Worm (Caenorhabditis elegans) whole organism, L2 larva: ENCODE results near the gene K01D12.5.
"Not testable (repeated sequence)": the region's sequence is repeated elsewhere in the genome, so short reads cannot be mapped to it uniquely, and the experiment has no call there.

ENCODE experiments used
- C34F6.9 ChIP-seq: fragments of 150-350 bp; optimal IDR thresholded peaks from 2 replicates; lab custom pipeline; 2014; ENCODE audit warnings: missing biosample characterization, missing genetic modification characterization
- Y55F3AM.14 ChIP-seq: fragments of 200-800 bp; sonication (Bioruptor generic); optimal IDR thresholded peaks from 2 replicates; lab custom pipeline; 2018; ENCODE audit warnings: mild to moderate bottlenecking, missing genetic modification characterization, missing compliant biosample characterization
- alr-1 ChIP-seq: fragments of 150-350 bp; optimal IDR thresholded peaks from 2 replicates; lab custom pipeline; 2014; ENCODE audit warnings: missing biosample characterization, missing genetic modification characterization
- aly-2 ChIP-seq: fragments of 150-350 bp; optimal IDR thresholded peaks from 2 replicates; lab custom pipeline; 2014; ENCODE audit warnings: missing biosample characterization, missing genetic modification characterization
- ama-1 ChIP-seq: fragments of 150-350 bp; optimal IDR thresholded peaks from 2 replicates; lab custom pipeline; 2018; ENCODE audit warnings: inconsistent platforms
- blmp-1 ChIP-seq: sonication (generic microtip); optimal IDR thresholded peaks from 2 replicates; lab custom pipeline; 2017; ENCODE audit warnings: missing genetic modification characterization, mild to moderate bottlenecking, missing compliant biosample characterization, antibody characterized with exemption, moderate library complexity; ENCODE audit not compliant: insufficient read depth
- ceh-16 ChIP-seq: fragments of 150-350 bp; optimal IDR thresholded peaks from 2 replicates; lab custom pipeline; 2014; ENCODE audit warnings: missing biosample characterization, missing genetic modification characterization
- ceh-82 ChIP-seq: fragments of 150-350 bp; optimal IDR thresholded peaks from 2 replicates; lab custom pipeline; 2014; ENCODE audit warnings: missing biosample characterization, missing genetic modification characterization
- crh-2 ChIP-seq: sonication (generic microtip); optimal IDR thresholded peaks from 2 replicates; lab custom pipeline; 2017; ENCODE audit warnings: missing biosample characterization, missing genetic modification characterization
- egl-27 ChIP-seq: sonication (generic microtip); optimal IDR thresholded peaks from 3 replicates; lab custom pipeline; 2017; ENCODE audit warnings: missing biosample characterization, missing genetic modification reagents, missing genetic modification characterization
- elt-3 ChIP-seq: sonication (generic microtip); optimal IDR thresholded peaks from 2 replicates; lab custom pipeline; 2017; ENCODE audit warnings: missing biosample characterization, missing genetic modification characterization
- gmeb-1 ChIP-seq: fragments of 150-350 bp; optimal IDR thresholded peaks from 2 replicates; lab custom pipeline; 2014; ENCODE audit warnings: missing biosample characterization, missing genetic modification characterization
- lin-39 ChIP-seq: fragments of 150-350 bp; optimal IDR thresholded peaks from 2 replicates; lab custom pipeline; 2014; ENCODE audit warnings: missing biosample characterization, missing genetic modification reagents, missing genetic modification characterization
- mdl-1 ChIP-seq, 2 experiments: fragments of 150-350 bp in 1 of 2; sonication (generic microtip) in 1 of 2; optimal IDR thresholded peaks; 2 replicates each; lab custom pipeline; 2017; ENCODE audit warnings: missing biosample characterization in 2 of 2, missing genetic modification characterization in 2 of 2
- nhr-10 ChIP-seq: sonication (generic microtip); optimal IDR thresholded peaks from 2 replicates; lab custom pipeline; 2017; ENCODE audit warnings: missing biosample characterization, missing genetic modification characterization
- nhr-129 ChIP-seq: fragments of 150-350 bp; optimal IDR thresholded peaks from 2 replicates; lab custom pipeline; 2014; ENCODE audit warnings: missing biosample characterization, missing genetic modification characterization
- nhr-21 ChIP-seq: fragments of 150-350 bp; optimal IDR thresholded peaks from 2 replicates; lab custom pipeline; 2014; ENCODE audit warnings: missing biosample characterization, missing genetic modification characterization
- nhr-237 ChIP-seq: fragments of 150-350 bp; optimal IDR thresholded peaks from 2 replicates; lab custom pipeline; 2014; ENCODE audit warnings: missing biosample characterization, missing genetic modification characterization
- nhr-6 ChIP-seq: fragments of 150-350 bp; optimal IDR thresholded peaks from 2 replicates; lab custom pipeline; 2014; ENCODE audit warnings: missing biosample characterization, missing genetic modification characterization
- peb-1 ChIP-seq: fragments of 150-350 bp; optimal IDR thresholded peaks from 2 replicates; lab custom pipeline; 2014; ENCODE audit warnings: missing biosample characterization, missing genetic modification characterization
- sem-4 ChIP-seq: fragments of 150-350 bp; optimal IDR thresholded peaks from 2 replicates; lab custom pipeline; 2014; ENCODE audit warnings: missing biosample characterization, missing genetic modification reagents, missing genetic modification characterization
- sma-3 ChIP-seq: sonication (generic microtip); optimal IDR thresholded peaks from 2 replicates; lab custom pipeline; 2016; ENCODE audit warnings: missing genetic modification reagents, missing genetic modification characterization, missing compliant biosample characterization
- snpc-4 ChIP-seq: fragments of 150-350 bp; optimal IDR thresholded peaks from 2 replicates; lab custom pipeline; 2014; ENCODE audit warnings: missing biosample characterization, missing genetic modification characterization
- unc-39 ChIP-seq: fragments of 150-350 bp; optimal IDR thresholded peaks from 2 replicates; lab custom pipeline; 2014; ENCODE audit warnings: missing biosample characterization, missing genetic modification characterization
- unc-55 ChIP-seq: fragments of 150-350 bp; sonication (generic microtip); optimal IDR thresholded peaks from 3 replicates; lab custom pipeline; 2014; ENCODE audit warnings: missing biosample characterization, missing genetic modification reagents, missing genetic modification characterization
- unc-62 ChIP-seq: fragments of 150-350 bp; optimal IDR thresholded peaks from 2 replicates; lab custom pipeline; 2014; ENCODE audit warnings: missing biosample characterization, missing genetic modification reagents, missing genetic modification characterization
- zag-1 ChIP-seq: fragments of 150-350 bp; optimal IDR thresholded peaks from 2 replicates; lab custom pipeline; 2014; ENCODE audit warnings: missing biosample characterization, missing genetic modification characterization
- ztf-11 ChIP-seq: sonication (generic microtip); optimal IDR thresholded peaks from 2 replicates; lab custom pipeline; 2017; ENCODE audit warnings: missing biosample characterization, missing genetic modification characterization
- ztf-4 ChIP-seq: fragments of 150-350 bp; optimal IDR thresholded peaks from 2 replicates; lab custom pipeline; 2014; ENCODE audit warnings: missing biosample characterization, missing genetic modification characterization

Gene K01D12.5

DNA sequence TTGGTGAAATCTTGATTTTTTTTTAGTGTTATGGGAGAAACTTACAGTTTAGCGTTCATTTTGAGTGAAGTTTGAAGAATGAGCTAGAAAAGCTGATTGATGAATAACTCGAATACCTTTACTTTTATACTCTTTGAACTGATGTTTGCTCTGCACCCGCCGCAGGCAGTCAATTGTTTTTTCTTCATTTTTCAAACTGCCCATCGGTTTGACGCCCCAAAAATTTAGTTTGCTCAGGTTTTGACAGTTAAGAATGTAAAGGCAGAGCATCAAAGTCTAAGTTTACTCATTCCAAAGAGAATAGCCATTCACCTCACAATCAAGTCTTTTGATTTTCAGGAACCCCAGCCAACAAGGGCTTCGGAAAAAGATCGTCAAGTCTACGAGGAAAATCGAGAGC lies 36.0 kb upstream of the K01D12.5 start, which contains the start of gene fipr-1:
Gene fipr-1, minus strand, starts transcription at position 101 of the 400 bp plus-strand sequence.
- no peak for TF ChIP-seq unc-62 (GFP tag; lab: Kevin White, UChicago)
- TF ChIP-seq aly-2 (tag; lab: Kevin White, UChicago) = no peak
- no peak for TF ChIP-seq crh-2 (tag; lab: Kevin White, UChicago)
- TF ChIP-seq gmeb-1 (tag; lab: Kevin White, UChicago) = no peak
- TF ChIP-seq ztf-11 (tag; lab: Kevin White, UChicago) = no peak
- no peak for TF ChIP-seq ceh-16 (tag; lab: Kevin White, UChicago)

DNA sequence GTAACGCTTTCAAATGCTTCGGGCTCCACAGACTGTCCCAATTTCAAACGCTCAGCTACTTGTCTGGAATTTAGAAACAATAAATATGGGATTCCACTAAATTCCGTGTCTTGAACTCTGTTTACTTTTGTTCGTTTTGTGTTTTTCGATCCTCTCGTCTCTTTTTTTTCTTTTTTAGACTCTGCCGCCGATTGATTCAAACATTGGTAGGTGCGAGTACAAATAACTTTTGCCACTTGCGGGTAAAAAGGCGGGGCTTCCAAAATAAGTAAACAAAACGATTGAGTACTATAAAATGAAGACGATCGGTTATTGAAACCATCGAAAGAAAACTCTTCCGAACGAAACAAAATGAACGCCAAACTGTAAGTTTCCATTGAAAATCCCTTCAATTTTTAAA lies 32.5 kb upstream of the K01D12.5 start, which contains the start of gene fipr-2:
Gene fipr-2, plus strand, starts transcription at position 245 of the 400 bp plus-strand sequence.
- no peak for TF ChIP-seq sem-4 (tag; lab: Kevin White, UChicago)
- no peak for TF ChIP-seq C34F6.9 (tag; lab: Kevin White, UChicago)
- TF ChIP-seq gmeb-1 (tag; lab: Kevin White, UChicago) = no peak

DNA sequence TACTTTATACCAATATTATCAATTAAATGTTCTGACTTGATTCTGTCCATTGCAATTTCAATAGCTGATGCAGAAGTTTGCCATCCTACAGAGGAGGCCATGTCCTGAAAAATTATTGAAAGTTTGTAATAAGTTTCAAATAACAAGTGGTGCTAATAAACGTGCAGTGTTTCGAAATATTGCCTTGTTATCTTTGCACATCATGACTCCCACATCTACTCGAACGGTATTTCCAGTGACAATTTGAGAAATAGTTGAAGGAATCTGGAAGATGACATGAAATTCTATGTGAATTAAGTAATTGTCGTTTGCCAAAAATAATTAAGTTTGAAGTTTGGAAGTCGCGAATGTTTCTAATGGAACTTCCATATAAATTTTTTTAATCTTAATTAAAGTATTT lies 28.2 kb upstream of the K01D12.5 start, which contains the start of gene gcy-13:
Gene gcy-13, minus strand, starts transcription at position 101 of the 400 bp plus-strand sequence.
- no peak for TF ChIP-seq peb-1

DNA sequence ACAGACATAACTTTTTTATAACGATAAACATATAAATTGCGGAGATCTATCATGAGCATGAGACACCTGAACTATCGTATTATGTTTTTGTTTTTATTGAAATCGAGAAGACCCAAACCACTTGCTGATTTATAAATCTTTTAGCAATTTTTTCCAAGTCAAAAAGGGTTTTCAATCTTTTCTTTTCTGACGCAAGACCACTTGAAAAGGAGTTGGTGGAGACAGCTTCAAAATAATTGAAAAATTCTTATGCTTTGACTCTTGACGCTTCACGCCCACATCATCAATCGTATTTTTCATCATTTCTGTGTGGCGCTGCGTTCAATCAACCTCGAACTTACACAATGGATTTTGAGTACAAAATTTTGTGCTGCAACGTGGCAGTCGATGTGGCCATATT lies 26.3 kb upstream of the K01D12.5 start, which contains the start of gene F23H12.7:
Gene F23H12.7, plus strand, starts transcription at position 301 of the 400 bp plus-strand sequence.
- TF ChIP-seq nhr-237 (tag; lab: Kevin White, UChicago) (no peak), snpc-4 (tag; lab: Kevin White, UChicago) (no peak), ama-1 (lab: Kevin White, UChicago) (no peak), zag-1 (tag; lab: Kevin White, UChicago) (no peak), elt-3 (tag; lab: Kevin White, UChicago) (no peak), nhr-21 (tag; lab: Kevin White, UChicago) (no peak), nhr-10 (tag; lab: Kevin White, UChicago) (no peak), nhr-6 (tag; lab: Kevin White, UChicago) (no peak), ceh-82 (no peak), unc-39 (tag; lab: Kevin White, UChicago) (no peak), unc-62 (GFP tag; lab: Kevin White, UChicago) (no peak)

DNA sequence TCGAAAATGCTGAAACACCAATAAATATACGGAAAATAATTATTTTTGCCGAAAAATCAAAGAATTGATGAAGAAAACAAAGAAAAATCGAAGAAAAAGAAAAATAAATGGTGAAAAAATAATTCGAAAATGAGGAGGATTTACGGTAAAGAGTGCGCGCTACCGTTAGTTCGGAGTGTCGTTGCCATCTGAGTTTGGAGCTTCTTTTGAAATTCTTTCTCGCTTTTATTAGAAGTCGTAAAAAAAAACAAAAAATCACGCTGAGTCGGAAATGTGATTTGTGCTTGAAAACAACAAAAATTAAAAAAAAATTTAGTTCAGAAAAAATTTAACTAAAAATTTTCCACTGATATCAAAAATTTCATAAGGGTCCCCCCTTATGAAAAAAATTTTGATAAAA lies 23.4 kb upstream of the K01D12.5 start, which contains the start of gene F23H12.10:
Gene F23H12.10, minus strand, starts transcription at position 12 of the 400 bp plus-strand sequence.
- not testable (repeated sequence) for TF ChIP-seq Y55F3AM.14 (GFP tag; lab: Kevin White, UChicago); alr-1 (tag; lab: Kevin White, UChicago); ztf-4

DNA sequence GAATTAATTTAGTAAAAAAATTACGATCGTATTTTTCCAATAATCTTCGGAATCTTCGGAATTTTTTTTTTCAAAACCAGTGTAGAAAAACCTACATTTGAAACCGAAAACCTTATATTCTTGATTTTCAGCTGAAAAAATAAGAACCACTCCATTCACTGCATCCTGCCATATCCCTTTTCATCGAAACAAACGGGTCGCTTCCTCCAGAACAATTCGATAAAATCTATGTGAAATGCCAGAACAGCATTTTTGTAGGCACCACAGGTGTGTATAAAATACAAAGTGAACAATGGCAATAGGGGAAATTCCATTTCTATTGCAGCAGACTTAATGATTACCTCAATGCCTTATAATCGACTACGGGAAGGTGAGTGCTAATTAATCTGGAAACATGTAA lies 20.4 kb upstream of the K01D12.5 start, which contains the start of gene K01D12.1:
Gene K01D12.1, plus strand, starts transcription at position 301 of the 400 bp plus-strand sequence.
- no peak for TF ChIP-seq blmp-1 (tag; lab: Kevin White, UChicago)
- TF ChIP-seq lin-39 (tag; lab: Kevin White, UChicago) = no peak
- TF ChIP-seq nhr-6 (tag; lab: Kevin White, UChicago) = no peak
- TF ChIP-seq mdl-1 (tag; optimal IDR thresholded peaks at IDR 0.05; lab: Kevin White, UChicago) = no peak
- no peak for TF ChIP-seq elt-3 (tag; lab: Kevin White, UChicago)
- TF ChIP-seq nhr-237 (tag; lab: Kevin White, UChicago) = no peak
- TF ChIP-seq peb-1 = no peak
- TF ChIP-seq snpc-4 (tag; lab: Kevin White, UChicago) = no peak
- TF ChIP-seq nhr-10 (tag; lab: Kevin White, UChicago) = no peak
- no peak for TF ChIP-seq unc-55
- TF ChIP-seq ztf-4 = no peak
- TF ChIP-seq egl-27 = no peak
- TF ChIP-seq Y55F3AM.14 (GFP tag; lab: Kevin White, UChicago) = no peak
- TF ChIP-seq sma-3 (GFP tag; lab: Kevin White, UChicago) = no peak
- TF ChIP-seq sem-4 (tag; lab: Kevin White, UChicago) = no peak

DNA sequence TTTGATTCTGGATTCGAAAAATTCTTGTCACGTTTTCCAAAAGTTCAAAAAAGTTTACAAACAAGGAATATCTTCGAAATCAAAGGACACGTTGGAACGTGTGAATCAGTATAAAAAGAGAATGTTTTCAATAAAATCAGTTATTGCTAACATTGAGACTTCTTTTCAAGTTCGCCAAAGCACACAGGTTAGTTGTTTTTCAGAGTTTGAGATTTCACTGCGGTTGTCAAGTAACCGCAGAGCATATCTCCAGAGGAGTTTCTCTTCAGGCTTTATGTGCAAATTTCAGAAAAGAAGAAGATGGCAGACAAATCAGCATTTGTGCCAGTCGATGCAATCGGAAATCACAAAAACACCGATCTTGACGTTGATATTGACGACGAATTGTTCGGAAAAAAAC lies 11.5 kb upstream of the K01D12.5 start, which contains the start of gene K01D12.15:
Gene K01D12.15, plus strand, starts transcription at position 301 of the 400 bp plus-strand sequence.
- TF ChIP-seq blmp-1 (tag; lab: Kevin White, UChicago) = no peak
- no peak for TF ChIP-seq nhr-129 (tag; lab: Kevin White, UChicago)
